Worm (Caenorhabditis elegans) whole organism, L2 larva: Measurements from ENCODE around the gene fbxb-103.

Experiments used
- R02D3.7 ChIP-seq: fragments of 150-350 bp; optimal IDR thresholded peaks from 2 replicates; lab custom pipeline; 2014; ENCODE audit warnings: missing biosample characterization, missing genetic modification characterization
- alr-1 ChIP-seq: fragments of 150-350 bp; optimal IDR thresholded peaks from 2 replicates; lab custom pipeline; 2014; ENCODE audit warnings: missing biosample characterization, missing genetic modification characterization
- ama-1 ChIP-seq: fragments of 150-350 bp; optimal IDR thresholded peaks from 2 replicates; lab custom pipeline; 2018; ENCODE audit warnings: inconsistent platforms
- blmp-1 ChIP-seq: sonication (generic microtip); optimal IDR thresholded peaks from 2 replicates; lab custom pipeline; 2017; ENCODE audit warnings: missing genetic modification characterization, mild to moderate bottlenecking, missing compliant biosample characterization, antibody characterized with exemption, moderate library complexity; ENCODE audit not compliant: insufficient read depth
- ceh-82 ChIP-seq: fragments of 150-350 bp; optimal IDR thresholded peaks from 2 replicates; lab custom pipeline; 2014; ENCODE audit warnings: missing biosample characterization, missing genetic modification characterization
- dmd-4 ChIP-seq: sonication (generic microtip); optimal IDR thresholded peaks from 2 replicates; lab custom pipeline; 2017; ENCODE audit warnings: missing biosample characterization, missing genetic modification characterization
- egl-27 ChIP-seq: sonication (generic microtip); optimal IDR thresholded peaks from 3 replicates; lab custom pipeline; 2017; ENCODE audit warnings: missing biosample characterization, missing genetic modification reagents, missing genetic modification characterization
- elt-3 ChIP-seq: sonication (generic microtip); optimal IDR thresholded peaks from 2 replicates; lab custom pipeline; 2017; ENCODE audit warnings: missing biosample characterization, missing genetic modification characterization
- lin-11 ChIP-seq: fragments of 150-350 bp; sonication (generic microtip); optimal IDR thresholded peaks from 2 replicates; lab custom pipeline; 2014; ENCODE audit warnings: missing biosample characterization, missing genetic modification characterization, inconsistent platforms, mixed read lengths
- lin-13 ChIP-seq: fragments of 150-350 bp; optimal IDR thresholded peaks from 2 replicates; lab custom pipeline; 2014; ENCODE audit warnings: missing biosample characterization, missing genetic modification reagents, missing genetic modification characterization
- lsy-2 ChIP-seq, 2 experiments: fragments of 150-350 bp in 1 of 2; sonication (generic microtip) in 1 of 2; optimal IDR thresholded peaks; 2 replicates each; lab custom pipeline; 2014 to 2017; ENCODE audit warnings: missing biosample characterization in 2 of 2, missing genetic modification characterization in 2 of 2
- unc-62 ChIP-seq: fragments of 150-350 bp; optimal IDR thresholded peaks from 2 replicates; lab custom pipeline; 2014; ENCODE audit warnings: missing biosample characterization, missing genetic modification reagents, missing genetic modification characterization
- zag-1 ChIP-seq: fragments of 150-350 bp; optimal IDR thresholded peaks from 2 replicates; lab custom pipeline; 2014; ENCODE audit warnings: missing biosample characterization, missing genetic modification characterization
- ztf-11 ChIP-seq: sonication (generic microtip); optimal IDR thresholded peaks from 2 replicates; lab custom pipeline; 2017; ENCODE audit warnings: missing biosample characterization, missing genetic modification characterization

DNA sequence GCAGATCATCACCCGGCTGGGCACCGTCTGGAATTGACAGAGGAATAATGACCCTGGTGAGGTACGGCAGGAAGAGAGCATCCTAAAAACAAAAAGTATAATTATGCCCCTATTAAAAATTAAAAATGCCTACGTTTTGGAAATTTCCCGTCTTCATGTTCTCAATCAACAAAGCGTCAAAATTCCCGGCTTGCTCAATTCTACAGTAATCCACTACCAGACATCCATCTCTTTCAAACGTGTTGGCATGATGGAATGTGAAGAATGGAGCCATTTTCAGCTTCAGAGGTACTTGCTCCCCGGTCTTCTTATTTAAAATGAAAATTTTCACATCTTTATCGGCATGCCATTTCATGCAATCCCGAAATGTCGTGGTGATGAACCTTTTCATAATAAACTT is 2.4 kb downstream of the fbxb-103 start:
- TF ChIP-seq ztf-11 (tag; lab: Kevin White, UChicago) (no peak), lin-11 (tag; lab: Kevin White, UChicago) (no peak), ceh-82 (tag; lab: Kevin White, UChicago) (no peak), ama-1 (lab: Kevin White, UChicago) (no peak), elt-3 (tag; lab: Kevin White, UChicago) (no peak), blmp-1 (no peak), unc-62 (GFP tag; lab: Kevin White, UChicago) (no peak), lin-13 (no peak), R02D3.7 (no peak), egl-27 (tag; lab: Kevin White, UChicago) (no peak), zag-1 (no peak), alr-1 (no peak), dmd-4 (tag; lab: Kevin White, UChicago) (no peak), lsy-2 (tag; optimal IDR thresholded peaks at IDR 0.05; lab: Kevin White, UChicago) (no peak)
